Fruit fly (Drosophila melanogaster): ENCODE results near the gene CG12991.

Gene CG12991

DNA sequence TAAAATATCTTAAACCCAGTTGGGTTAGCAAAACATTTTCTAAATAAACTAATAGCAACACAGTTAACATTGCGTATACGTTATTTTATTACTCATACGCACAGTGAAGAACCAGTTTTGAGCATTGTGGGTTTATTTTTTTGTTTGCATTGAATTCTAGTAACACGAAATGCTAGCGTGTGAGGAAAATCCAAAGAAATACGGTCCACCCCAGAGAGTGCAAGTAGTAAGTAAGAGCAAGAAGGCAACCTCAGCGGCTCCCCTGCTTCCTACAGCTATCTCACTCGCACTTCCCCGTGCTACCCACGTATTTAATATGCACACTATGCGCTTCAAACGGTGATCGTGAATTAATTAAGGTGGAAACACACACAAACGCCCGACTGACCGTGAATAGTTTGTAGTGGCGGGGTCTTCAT, 45.3 kb downstream of the CG12991 start (continued):
- TF ChIP-seq Hr38 (GFP tag; optimal IDR thresholded peaks at IDR 0.05) (no peak), dsx (GFP tag; optimal IDR thresholded peaks at IDR 0.05; ENCODE audit: poor library complexity, severe bottlenecking) (peak; percentile 74), Ets21C (GFP tag; optimal IDR thresholded peaks at IDR 0.05) (peak; percentile 89), Sox14 (GFP tag; optimal IDR thresholded peaks at IDR 0.05) (peak; percentile 91), CG8119 (GFP tag; IDR thresholded peaks at IDR 0.05) (peak; percentile 92), CG9139 (GFP tag; optimal IDR thresholded peaks at IDR 0.05) (peak; percentile 68), Eip78C (GFP tag) (peak; percentile 97), CG3919 (GFP tag; optimal IDR thresholded peaks at IDR 0.05) (peak; percentile 89), CG15336 (GFP tag; IDR thresholded peaks at IDR 0.05) (peak; percentile 95), acj6 (GFP tag; optimal IDR thresholded peaks at IDR 0.05) (peak; percentile 86), spab (GFP tag; optimal IDR thresholded peaks at IDR 0.05) (peak; percentile 65), OdsH (GFP tag; optimal IDR thresholded peaks at IDR 0.05) (peak; percentile 90)

dm6 chrX:17625833-17626232, 46.2 kb downstream of the CG12991 start:
- TF ChIP-seq CG6163 (GFP tag; IDR thresholded peaks at IDR 0.05) = no peak
- no peak for TF ChIP-seq CG6854 (GFP tag; optimal IDR thresholded peaks at IDR 0.05)
- no peak for TF ChIP-seq eg (GFP tag; IDR thresholded peaks at IDR 0.05)
- no peak for TF ChIP-seq CG31627 (GFP tag; optimal IDR thresholded peaks at IDR 0.05)

- TF ChIP-seq salr (GFP tag; optimal IDR thresholded peaks at IDR 0.05) (no peak), Hr39 (GFP tag; optimal IDR thresholded peaks at IDR 0.05) (no peak), CG32006 (GFP tag; optimal IDR thresholded peaks at IDR 0.05) (no peak), dac (GFP tag; optimal IDR thresholded peaks at IDR 0.05) (no peak), CG11902 (GFP tag; optimal IDR thresholded peaks at IDR 0.05) (no peak), CG11762 (GFP tag; optimal IDR thresholded peaks at IDR 0.05; ENCODE audit: insufficient read depth) (no peak), Blimp-1 (GFP tag; optimal IDR thresholded peaks at IDR 0.05) (no peak), CG6163 (GFP tag; IDR thresholded peaks at IDR 0.05) (no peak), Lpt (GFP tag; optimal IDR thresholded peaks at IDR 0.05) (no peak), ss (GFP tag; optimal IDR thresholded peaks at IDR 0.05) (peak in 1 of 2 experiments; percentile 28), svp (GFP tag) (peak; percentile 45), pdm3 (GFP tag; optimal IDR thresholded peaks at IDR 0.05) (peak; percentile 19), CG10631 (GFP tag; optimal IDR thresholded peaks at IDR 0.05) (no peak), cyc (GFP tag; optimal IDR thresholded peaks at IDR 0.05) (no peak), CG15336 (GFP tag; IDR thresholded peaks at IDR 0.05) (no peak), fkh (GFP tag; optimal IDR thresholded peaks at IDR 0.05) (peak; percentile 71), Hr38 (GFP tag; optimal IDR thresholded peaks at IDR 0.05) (no peak), CG3032 (tag; optimal IDR thresholded peaks at IDR 0.05) (no peak), CG31627 (GFP tag; optimal IDR thresholded peaks at IDR 0.05) (no peak), Sox14 (GFP tag; optimal IDR thresholded peaks at IDR 0.05) (peak; percentile 35), CG7368 (GFP tag; optimal IDR thresholded peaks at IDR 0.05) (no peak), Sox15 (GFP tag; optimal IDR thresholded peaks at IDR 0.05) (no peak), CG11294 (GFP tag; IDR thresholded peaks at IDR 0.05) (no peak), CG6854 (GFP tag; optimal IDR thresholded peaks at IDR 0.05) (peak; percentile 52), Ets21C (GFP tag; optimal IDR thresholded peaks at IDR 0.05) (no peak), esn (GFP tag; optimal IDR thresholded peaks at IDR 0.05) (no peak), Ets96B (tag; optimal IDR thresholded peaks at IDR 0.05) (no peak), CG34406 (GFP tag; optimal IDR thresholded peaks at IDR 0.05) (no peak), vri (GFP tag; optimal IDR thresholded peaks at IDR 0.05) (no peak), CG16779 (tag; optimal IDR thresholded peaks at IDR 0.05) (no peak), Smox (GFP tag; optimal IDR thresholded peaks at IDR 0.05) (no peak), net (GFP tag; optimal IDR thresholded peaks at IDR 0.05) (no peak), Eip93F (GFP tag; optimal IDR thresholded peaks at IDR 0.05) (peak; percentile 3), CG6276 (GFP tag; optimal IDR thresholded peaks at IDR 0.05) (no peak), CG4318 (GFP tag; optimal IDR thresholded peaks at IDR 0.05) (no peak), lz (GFP tag; optimal IDR thresholded peaks at IDR 0.05) (no peak), fd85E (GFP tag; optimal IDR thresholded peaks at IDR 0.05) (no peak)
Measured at dm6 chrX:17627090-17627992, 47.7 kb downstream of the CG12991 start, which contains the start of gene stas. TSS of gene stas (minus strand) at chrX:17627895.
